Worm (Caenorhabditis elegans): ENCODE results near the gene rps-30.

Gene rps-30

DNA sequence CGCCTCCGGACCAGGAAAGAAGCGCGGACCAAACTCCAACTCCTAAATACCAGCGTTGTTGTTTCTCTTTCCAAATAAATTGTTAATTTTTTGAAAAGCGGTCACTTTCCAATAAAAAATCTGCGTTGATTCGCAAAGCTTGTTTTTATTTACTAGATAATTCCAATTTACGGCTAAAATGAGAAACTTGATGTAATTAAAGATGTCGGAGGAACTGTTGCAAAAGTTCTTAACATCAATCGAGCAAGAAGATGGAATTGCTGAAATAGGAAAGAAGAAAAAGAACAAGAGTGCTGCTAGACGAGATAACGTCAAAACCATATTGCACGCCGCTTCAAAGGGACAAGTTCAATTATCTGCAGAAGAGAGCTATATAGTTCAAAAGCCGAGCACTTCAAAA lies 720 bp downstream of the rps-30 start, which contains the start of gene C26F1.3:
C26F1.3 (plus strand) TSS at position 203 of the 400 bp plus-strand sequence.
- no peak for TF ChIP-seq zip-8 (tag; optimal IDR thresholded peaks at IDR 0.05)
- TF ChIP-seq lsy-2 (tag; optimal IDR thresholded peaks at IDR 0.05) = no peak
- TF ChIP-seq ces-1 (GFP tag; optimal IDR thresholded peaks at IDR 0.05) = no peak

DNA sequence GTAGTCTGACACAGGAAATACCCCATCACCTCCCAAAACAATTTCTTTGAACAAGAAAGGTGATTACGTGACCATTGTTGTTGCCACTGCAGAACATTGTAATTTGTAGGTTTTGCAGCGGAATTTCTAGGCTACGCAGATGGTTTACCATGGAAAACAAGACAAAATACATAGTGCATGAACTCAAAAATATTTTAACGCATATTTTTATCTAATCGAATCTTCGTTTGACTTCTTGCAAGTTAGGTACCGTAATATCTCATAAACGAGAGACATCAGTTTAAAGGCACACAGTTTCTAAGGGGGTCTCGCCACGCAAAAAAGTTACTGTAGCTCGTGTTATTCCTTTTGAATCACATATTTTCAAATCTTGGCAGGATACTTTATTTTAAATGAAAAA lies 2.6 kb downstream of the rps-30 start:
- TF ChIP-seq elt-1 (tag; optimal IDR thresholded peaks at IDR 0.05; ENCODE audit: borderline replicate concordance, insufficient read depth) = no peak
- TF ChIP-seq nhr-237 (tag; optimal IDR thresholded peaks at IDR 0.05) = no peak
- TF ChIP-seq cnd-1 (tag; optimal IDR thresholded peaks at IDR 0.05) = no peak
- no peak for TF ChIP-seq nhr-76 (tag; optimal IDR thresholded peaks at IDR 0.05)
- no peak for TF ChIP-seq mab-5 (tag; optimal IDR thresholded peaks at IDR 0.05)
- TF ChIP-seq lin-13 (tag; optimal IDR thresholded peaks at IDR 0.05) = no peak
- TF ChIP-seq ceh-43 (GFP tag; optimal IDR thresholded peaks at IDR 0.05) = no peak
- no peak for TF ChIP-seq tbx-8 (GFP tag; optimal IDR thresholded peaks at IDR 0.05)
- TF ChIP-seq blmp-1 (tag; optimal IDR thresholded peaks at IDR 0.05) = no peak
- TF ChIP-seq bed-3 (GFP tag; optimal IDR thresholded peaks at IDR 0.05) = no peak
- TF ChIP-seq ces-1 (GFP tag; optimal IDR thresholded peaks at IDR 0.05) = no peak
- TF ChIP-seq mep-1 (tag; optimal IDR thresholded peaks at IDR 0.05) = no peak
- TF ChIP-seq nhr-2 (tag; optimal IDR thresholded peaks at IDR 0.05) = no peak
- no peak for TF ChIP-seq ceh-83 (GFP tag; optimal IDR thresholded peaks at IDR 0.05)

DNA sequence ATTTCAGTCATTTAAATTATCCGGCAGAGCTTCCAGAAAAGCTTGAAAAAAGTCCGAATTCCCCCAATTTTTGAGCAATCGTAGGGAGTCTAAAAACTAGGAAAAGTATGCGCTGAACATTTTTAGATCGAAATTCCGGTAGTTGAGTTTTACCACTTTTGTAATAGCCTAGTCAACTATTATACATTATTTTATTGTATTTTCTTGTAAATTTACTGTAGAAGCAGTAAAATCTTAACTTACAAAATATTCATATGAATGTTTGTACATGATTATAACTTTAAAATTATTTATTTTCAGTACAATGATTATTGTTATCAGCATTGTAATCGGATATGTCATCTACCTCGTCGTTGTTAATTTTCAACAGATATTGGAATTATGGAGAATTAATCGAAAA lies 5.1 kb downstream of the rps-30 start, which contains the start of gene cyp-32A1:
cyp-32A1 (plus strand) TSS at position 301 of the 400 bp plus-strand sequence.
- no peak for TF ChIP-seq unc-62 (GFP tag; optimal IDR thresholded peaks at IDR 0.05)
- TF ChIP-seq nhr-2 (tag; optimal IDR thresholded peaks at IDR 0.05) = no peak
- no peak for TF ChIP-seq cnd-1 (tag; optimal IDR thresholded peaks at IDR 0.05)
- no peak for TF ChIP-seq mls-2 (tag; optimal IDR thresholded peaks at IDR 0.05)
- no peak for TF ChIP-seq zip-8 (tag; optimal IDR thresholded peaks at IDR 0.05)
- no peak for TF ChIP-seq ztf-11 (tag; optimal IDR thresholded peaks at IDR 0.05)
- TF ChIP-seq bed-3 (GFP tag; optimal IDR thresholded peaks at IDR 0.05) = no peak

DNA sequence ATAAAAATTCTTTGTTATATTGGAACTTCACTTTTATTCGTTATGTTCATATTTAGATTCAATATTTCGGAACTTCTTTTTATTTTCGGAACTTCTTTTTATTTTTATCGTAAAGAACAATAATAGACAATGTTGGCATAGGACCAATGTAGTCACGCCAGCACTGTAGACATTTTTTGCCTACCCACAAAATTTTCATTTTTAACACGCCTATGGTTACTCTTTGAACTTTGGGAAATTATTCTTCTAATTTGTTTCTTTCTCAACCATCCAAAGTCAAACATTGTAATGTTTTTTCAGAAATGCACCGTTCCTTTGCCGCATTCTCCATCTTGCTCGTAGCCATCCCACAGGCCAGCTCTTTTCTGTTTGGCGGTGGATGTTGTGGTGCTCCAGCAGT lies 8.7 kb downstream of the rps-30 start, which contains the start of gene C26F1.1:
C26F1.1 (plus strand) TSS at position 301 of the 400 bp plus-strand sequence.
- TF ChIP-seq ces-1 (GFP tag; optimal IDR thresholded peaks at IDR 0.05) = no peak
- no peak for TF ChIP-seq sem-2 (GFP tag; optimal IDR thresholded peaks at IDR 0.05)
- no peak for TF ChIP-seq ztf-11 (tag; optimal IDR thresholded peaks at IDR 0.05)
- no peak for TF ChIP-seq unc-62 (GFP tag; optimal IDR thresholded peaks at IDR 0.05)
- no peak for TF ChIP-seq mab-5 (tag; optimal IDR thresholded peaks at IDR 0.05)
- no peak for TF ChIP-seq ceh-39 (tag; optimal IDR thresholded peaks at IDR 0.05)
- no peak for TF ChIP-seq flh-1 (GFP tag; optimal IDR thresholded peaks at IDR 0.05)
- TF ChIP-seq snpc-4 (tag; optimal IDR thresholded peaks at IDR 0.05) = no peak
- TF ChIP-seq bed-3 (GFP tag; optimal IDR thresholded peaks at IDR 0.05) = no peak
- TF ChIP-seq tbx-8 (GFP tag; optimal IDR thresholded peaks at IDR 0.05) = no peak
- no peak for TF ChIP-seq unc-120 (tag; optimal IDR thresholded peaks at IDR 0.05; ENCODE audit: poor library complexity, severe bottlenecking)
- no peak for TF ChIP-seq lin-32 (GFP tag; optimal IDR thresholded peaks at IDR 0.05)
- TF ChIP-seq lsy-2 (tag; optimal IDR thresholded peaks at IDR 0.05) = no peak

DNA sequence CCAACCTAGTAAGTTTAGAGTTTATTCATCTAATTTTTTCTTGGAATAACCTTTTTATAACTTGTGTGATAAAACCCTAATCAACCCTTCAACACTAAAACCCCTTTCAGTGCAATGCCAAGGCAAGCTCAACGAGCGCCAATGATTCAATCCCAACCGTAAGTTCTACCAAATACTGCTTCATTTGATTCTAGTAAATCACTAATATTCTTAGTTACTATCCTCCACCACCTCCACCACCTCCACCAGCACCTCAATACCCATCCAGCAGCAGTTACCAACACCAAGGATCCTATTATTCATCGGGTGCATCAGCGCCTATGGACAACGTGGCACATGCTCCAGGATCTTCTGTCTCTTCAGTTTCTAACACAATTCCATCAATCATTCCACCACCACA lies 9.5 kb downstream of the rps-30 start:
- TF ChIP-seq lsy-2 (tag; optimal IDR thresholded peaks at IDR 0.05) (no peak), snpc-4 (tag; optimal IDR thresholded peaks at IDR 0.05) (no peak), M03D4.4 (tag; optimal IDR thresholded peaks at IDR 0.05) (no peak), unc-39 (tag; optimal IDR thresholded peaks at IDR 0.05) (no peak), sptf-1 (tag; optimal IDR thresholded peaks at IDR 0.05) (no peak), mab-5 (tag; optimal IDR thresholded peaks at IDR 0.05) (no peak), ceh-39 (tag; optimal IDR thresholded peaks at IDR 0.05) (no peak), sem-2 (GFP tag; optimal IDR thresholded peaks at IDR 0.05) (no peak), hlh-1 (tag; optimal IDR thresholded peaks at IDR 0.05) (no peak), unc-120 (tag; optimal IDR thresholded peaks at IDR 0.05; ENCODE audit: poor library complexity, severe bottlenecking) (no peak), ham-2 (GFP tag; optimal IDR thresholded peaks at IDR 0.05) (no peak)

DNA sequence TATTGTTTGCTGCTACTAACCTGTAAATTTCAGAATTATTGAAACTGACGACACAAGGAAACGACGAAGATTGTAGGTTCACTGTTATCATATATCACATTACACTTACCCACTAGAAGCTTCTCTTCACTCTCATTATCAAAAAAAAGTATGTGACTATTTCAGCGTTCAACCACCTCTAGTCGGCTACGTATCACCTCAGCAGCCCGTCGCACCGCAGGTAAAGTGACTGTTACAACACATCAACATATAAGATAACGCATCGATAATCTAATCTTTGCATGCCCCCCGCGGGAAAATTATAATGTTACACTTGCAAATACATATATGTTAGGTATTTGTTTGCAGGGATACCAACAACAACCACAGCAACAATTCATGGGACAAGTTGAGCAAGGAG lies 10.3 kb downstream of the rps-30 start:
- TF ChIP-seq mab-5 (tag; optimal IDR thresholded peaks at IDR 0.05) (no peak), snpc-4 (tag; optimal IDR thresholded peaks at IDR 0.05) (no peak), lsy-2 (tag; optimal IDR thresholded peaks at IDR 0.05) (no peak), unc-62 (GFP tag; optimal IDR thresholded peaks at IDR 0.05) (no peak), elt-1 (tag; optimal IDR thresholded peaks at IDR 0.05; ENCODE audit: borderline replicate concordance, insufficient read depth) (no peak), nhr-237 (tag; optimal IDR thresholded peaks at IDR 0.05) (no peak), blmp-1 (tag; optimal IDR thresholded peaks at IDR 0.05) (no peak), unc-39 (tag; optimal IDR thresholded peaks at IDR 0.05) (no peak), cnd-1 (tag; optimal IDR thresholded peaks at IDR 0.05) (no peak), sem-2 (GFP tag; optimal IDR thresholded peaks at IDR 0.05) (no peak), mep-1 (tag; optimal IDR thresholded peaks at IDR 0.05) (no peak), unc-120 (tag; optimal IDR thresholded peaks at IDR 0.05; ENCODE audit: poor library complexity, severe bottlenecking) (no peak), flh-1 (GFP tag; optimal IDR thresholded peaks at IDR 0.05) (no peak), nhr-76 (tag; optimal IDR thresholded peaks at IDR 0.05) (no peak), nhr-28 (tag; optimal IDR thresholded peaks at IDR 0.05) (no peak)

Measured in whole organism, mixed stage, embryonic.